Worm (Caenorhabditis elegans): Measurements from ENCODE around the gene C02D5.4.

DNA sequence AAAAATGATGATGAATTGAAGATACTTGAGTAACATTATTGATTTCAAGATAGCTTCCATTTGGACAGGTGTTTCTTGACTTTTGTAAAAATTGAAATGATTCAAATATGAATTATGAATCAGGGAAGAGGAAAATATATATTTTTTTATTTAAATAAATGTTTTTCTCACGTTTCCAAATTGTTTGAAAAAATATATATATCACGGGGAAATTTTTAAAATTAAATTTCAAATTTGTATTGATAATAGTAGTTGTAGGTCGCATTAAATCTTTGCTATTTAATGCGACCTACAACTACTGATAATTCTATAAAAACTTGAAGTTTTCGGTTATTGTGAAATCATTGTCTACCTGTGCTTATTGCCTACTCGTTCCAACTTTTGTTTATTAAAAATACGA lies 32.1 kb upstream of the C02D5.4 start, which contains the start of gene ZC21.8:
- TF ChIP-seq ztf-1 (GFP tag; conservative IDR thresholded peaks at IDR 0.05) (no peak), ZK546.5 (tag; optimal IDR thresholded peaks at IDR 0.05) (no peak), blmp-1 (tag; optimal IDR thresholded peaks at IDR 0.05; ENCODE audit: insufficient read depth) (no peak), elt-1 (tag; optimal IDR thresholded peaks at IDR 0.05) (no peak), lin-13 (GFP tag; optimal IDR thresholded peaks at IDR 0.05) (no peak), lin-39 (tag; optimal IDR thresholded peaks at IDR 0.05) (no peak), ceh-16 (tag; optimal IDR thresholded peaks at IDR 0.05) (no peak), aly-2 (tag; optimal IDR thresholded peaks at IDR 0.05) (no peak)

Data from whole organism, L2 larva.